Fruit fly (Drosophila melanogaster) Kc167 (cell line): ENCODE data around the gene SsRbeta.

Source experiments
- Myc ChIP-seq: fragments of >200 bp; optimal IDR thresholded peaks from 2 replicates; lab custom pipeline; 2017; ENCODE audit warnings: missing external identifiers
- Sin3A ChIP-seq: fragments of >200 bp; optimal IDR thresholded peaks from 2 replicates; lab custom pipeline; 2018; ENCODE audit warnings: missing external identifiers
- h ChIP-seq: fragments of >200 bp; optimal IDR thresholded peaks from 3 replicates; lab custom pipeline; 2018; ENCODE audit warnings: missing external identifiers
- insv ChIP-seq: fragments of >200 bp; optimal IDR thresholded peaks from 3 replicates; lab custom pipeline; 2018; ENCODE audit warnings: missing external identifiers
- psq ChIP-seq: fragments of >200 bp; optimal IDR thresholded peaks from 2 replicates; lab custom pipeline; 2017; ENCODE audit warnings: missing external identifiers
- ttk ChIP-seq: sonication (Bioruptor generic); optimal IDR thresholded peaks from 2 replicates; lab custom pipeline; 2017; ENCODE audit warnings: missing external identifiers

The SsRbeta gene

dm6 chr3L:16145931-16146538 lies 16.6 kb downstream of the SsRbeta start:
- TF ChIP-seq ttk (no peak), Myc (lab: Kevin White, UChicago) (no peak), psq (no peak), Sin3A (lab: Kevin White, UChicago) (no peak), insv (lab: Kevin White, UChicago) (no peak), h (lab: Kevin White, UChicago) (no peak)

dm6 chr3L:16146539-16146934 lies 17.1 kb downstream of the SsRbeta start:
- TF ChIP-seq insv (lab: Kevin White, UChicago) (no peak), Myc (lab: Kevin White, UChicago) (no peak), ttk (no peak), Sin3A (lab: Kevin White, UChicago) (no peak)

DNA sequence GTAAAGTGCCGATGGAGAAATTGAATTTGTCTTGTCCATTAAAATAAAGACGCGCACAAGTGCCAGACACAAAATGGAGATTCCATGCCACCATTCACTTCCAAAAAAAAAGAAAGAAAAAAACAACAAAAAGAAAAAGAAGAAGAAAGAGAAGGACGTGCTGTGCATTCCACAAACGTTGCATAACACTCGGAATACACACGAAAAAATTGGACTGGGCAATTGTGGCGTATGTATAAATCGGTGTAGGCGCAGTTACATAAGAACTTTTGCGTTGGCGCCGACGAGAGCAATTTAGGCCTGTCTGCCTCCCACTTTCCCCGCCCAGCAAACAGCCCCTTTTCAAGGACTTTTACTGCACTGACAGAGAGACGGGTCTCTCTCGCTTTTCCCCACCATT lies 17.9 kb downstream of the SsRbeta start:
- no peak for TF ChIP-seq ttk
- TF ChIP-seq psq, result no peak
- no peak for TF ChIP-seq insv (lab: Kevin White, UChicago)
- no peak for TF ChIP-seq h (lab: Kevin White, UChicago)
- no peak for TF ChIP-seq Sin3A (lab: Kevin White, UChicago)
- no peak for TF ChIP-seq Myc (lab: Kevin White, UChicago)

DNA sequence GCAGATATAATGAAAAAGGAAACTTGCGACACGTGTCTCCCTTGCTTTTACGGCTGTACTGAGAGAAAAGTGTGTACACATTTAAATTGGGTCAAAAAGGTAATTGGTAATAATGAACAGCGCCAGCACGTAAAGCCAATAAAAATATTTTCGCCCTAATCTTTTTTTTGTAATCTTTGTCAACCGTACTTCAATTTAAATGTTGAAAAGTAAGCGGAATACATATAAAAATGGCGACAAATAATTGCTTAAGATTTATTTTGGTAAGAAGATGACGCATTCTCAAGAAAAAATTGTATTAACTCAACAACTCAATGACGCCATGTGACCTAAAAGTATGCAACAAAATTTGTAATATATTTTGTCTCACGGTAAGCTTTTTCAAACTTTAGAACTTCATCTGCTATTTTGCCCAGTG lies 18.4 kb downstream of the SsRbeta start:
- no peak for TF ChIP-seq psq
- TF ChIP-seq insv (lab: Kevin White, UChicago), result no peak
- no peak for TF ChIP-seq ttk
- TF ChIP-seq h (lab: Kevin White, UChicago), result no peak
- no peak for TF ChIP-seq Sin3A (lab: Kevin White, UChicago)
- no peak for TF ChIP-seq Myc (lab: Kevin White, UChicago)

dm6 chr3L:16149418-16150160 lies 20.2 kb downstream of the SsRbeta start:
- TF ChIP-seq psq (no peak), insv (lab: Kevin White, UChicago) (no peak), ttk (no peak), Myc (lab: Kevin White, UChicago) (no peak), Sin3A (lab: Kevin White, UChicago) (no peak), h (lab: Kevin White, UChicago) (no peak)

- TF ChIP-seq Sin3A (lab: Kevin White, UChicago) (no peak), insv (lab: Kevin White, UChicago) (no peak), ttk (no peak), h (lab: Kevin White, UChicago) (no peak), psq (no peak), Myc (lab: Kevin White, UChicago) (no peak)
Observed at dm6 chr3L:16150161-16150538, 20.7 kb downstream of the SsRbeta start.

DNA sequence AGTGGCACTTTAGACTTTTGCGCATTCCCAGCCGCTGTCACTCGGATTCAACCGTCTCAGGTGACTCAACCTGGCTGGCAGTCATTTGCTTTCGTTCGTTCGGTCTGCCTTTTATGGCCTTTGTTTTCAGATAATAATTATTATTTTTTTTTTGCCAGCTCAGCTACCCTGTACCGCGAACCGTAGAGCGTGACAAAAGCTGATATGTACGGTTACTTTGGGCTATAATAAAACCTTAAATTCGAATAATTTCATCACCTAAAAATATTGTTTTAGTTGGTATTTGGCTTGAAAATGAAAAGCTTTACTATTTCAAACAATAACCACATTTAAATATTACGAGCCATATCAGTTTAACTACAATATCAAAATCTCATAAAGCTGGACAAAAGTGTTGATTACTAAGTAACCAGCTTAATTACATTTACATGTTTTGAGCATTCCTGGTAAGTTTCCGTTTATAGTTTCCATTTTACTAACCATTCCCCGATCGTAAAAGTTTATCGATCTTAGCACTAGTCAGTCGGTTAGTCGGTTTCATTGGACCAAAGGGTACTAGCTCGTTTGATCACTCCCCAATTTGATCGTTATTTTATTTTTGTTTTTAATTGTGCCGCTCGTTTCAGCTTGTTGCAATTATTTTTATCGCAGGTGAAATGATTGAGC lies 21.6 kb downstream of the SsRbeta start:
- TF ChIP-seq Sin3A (lab: Kevin White, UChicago) (no peak), Myc (lab: Kevin White, UChicago) (no peak)

DNA sequence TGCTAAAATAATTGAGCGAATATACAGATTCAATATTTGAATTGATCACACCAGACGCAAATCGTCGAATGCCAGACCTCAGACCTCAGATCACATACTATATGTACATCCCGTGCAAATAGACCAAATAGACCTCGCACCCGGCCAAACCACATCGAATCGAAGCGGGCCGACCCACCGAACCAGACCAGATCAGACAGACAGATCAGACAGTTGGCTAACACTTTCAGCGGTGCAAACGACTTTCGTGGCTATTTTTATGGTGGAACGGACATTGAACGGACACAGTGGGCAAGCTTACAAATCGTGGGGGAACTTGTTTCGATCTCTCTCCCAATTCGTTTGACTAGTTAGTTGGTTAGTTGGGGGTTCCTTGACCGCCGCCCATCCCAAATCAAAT lies 22.3 kb downstream of the SsRbeta start:
- TF ChIP-seq h (lab: Kevin White, UChicago) (no peak), insv (lab: Kevin White, UChicago) (no peak), Myc (lab: Kevin White, UChicago) (no peak), psq (no peak), Sin3A (lab: Kevin White, UChicago) (no peak), ttk (no peak)

- no peak for TF ChIP-seq ttk
- TF ChIP-seq Myc (lab: Kevin White, UChicago), result no peak
- TF ChIP-seq h (lab: Kevin White, UChicago), result no peak
- TF ChIP-seq insv (lab: Kevin White, UChicago), result no peak
- no peak for TF ChIP-seq Sin3A (lab: Kevin White, UChicago)
- TF ChIP-seq psq, result no peak
Observed at dm6 chr3L:16153089-16153488, 23.7 kb downstream of the SsRbeta start.

dm6 chr3L:16153650-16154049 lies 24.2 kb downstream of the SsRbeta start:
- TF ChIP-seq ttk (no peak), Sin3A (lab: Kevin White, UChicago) (no peak), h (lab: Kevin White, UChicago) (no peak), insv (lab: Kevin White, UChicago) (no peak), psq (no peak), Myc (lab: Kevin White, UChicago) (no peak)

dm6 chr3L:16155547-16155946 lies 26.1 kb downstream of the SsRbeta start:
- no peak for TF ChIP-seq insv (lab: Kevin White, UChicago)
- TF ChIP-seq Sin3A (lab: Kevin White, UChicago), result no peak
- no peak for TF ChIP-seq psq
- no peak for TF ChIP-seq ttk
- no peak for TF ChIP-seq Myc (lab: Kevin White, UChicago)
- TF ChIP-seq h (lab: Kevin White, UChicago), result no peak

- TF ChIP-seq psq, result no peak
Observed at dm6 chr3L:16156788-16157208, 27.4 kb downstream of the SsRbeta start.
